Worm (Caenorhabditis elegans): ENCODE results near the gene C08H9.16.

C08H9.16 gene

DNA sequence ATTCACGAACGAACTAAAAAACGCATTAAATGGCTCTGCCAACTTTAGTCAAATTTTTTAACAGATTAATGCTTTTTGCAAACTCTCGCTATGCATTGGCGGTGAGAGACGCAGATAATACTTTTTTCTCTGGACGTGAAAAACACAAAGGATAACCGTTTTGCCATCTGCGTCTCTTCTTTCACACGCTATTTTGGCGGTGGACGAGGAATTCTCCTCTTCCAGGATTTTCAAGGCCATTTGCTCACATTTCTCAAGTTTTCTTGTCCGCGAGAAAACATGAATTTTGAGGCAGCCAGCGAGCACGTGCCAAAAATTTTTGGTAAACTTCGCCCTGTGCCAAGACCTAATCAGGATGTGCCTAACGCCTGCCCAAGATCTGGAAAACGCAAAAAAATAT is 38.4 kb downstream of the C08H9.16 start:
- TF ChIP-seq fkh-6 (tag; optimal IDR thresholded peaks at IDR 0.05) = no peak
- peak; percentile 27 for TF ChIP-seq tbx-7 (tag; optimal IDR thresholded peaks at IDR 0.05)
- peak; percentile 4 for TF ChIP-seq ceh-18 (tag; optimal IDR thresholded peaks at IDR 0.05)
- peak; percentile 40 for TF ChIP-seq ets-4 (tag; optimal IDR thresholded peaks at IDR 0.05)
- peak; percentile 55 for TF ChIP-seq C08G9.2 (tag; optimal IDR thresholded peaks at IDR 0.05)
- no peak for TF ChIP-seq pha-2 (tag; optimal IDR thresholded peaks at IDR 0.05)
- TF ChIP-seq ceh-31 (tag; optimal IDR thresholded peaks at IDR 0.05) = peak; percentile 67
- TF ChIP-seq nhr-11 (tag; optimal IDR thresholded peaks at IDR 0.05) = no peak
- TF ChIP-seq tbx-2 (tag; optimal IDR thresholded peaks at IDR 0.05) = peak; percentile 67
- peak; percentile 22 for TF ChIP-seq ceh-2 (tag; optimal IDR thresholded peaks at IDR 0.05)
- TF ChIP-seq ref-2 (tag; optimal IDR thresholded peaks at IDR 0.05) = peak; percentile 36

- TF ChIP-seq pag-3 (tag; optimal IDR thresholded peaks at IDR 0.05; ENCODE audit: borderline replicate concordance) = no peak
- peak; percentile 14 for TF ChIP-seq elt-2 (tag; optimal IDR thresholded peaks at IDR 0.05)
Measured at ce11 chrII:9931476-9931875, 38.9 kb downstream of the C08H9.16 start, which contains the start of gene pho-11. Gene pho-11, plus strand, starts transcription at chrII:9931849.

DNA sequence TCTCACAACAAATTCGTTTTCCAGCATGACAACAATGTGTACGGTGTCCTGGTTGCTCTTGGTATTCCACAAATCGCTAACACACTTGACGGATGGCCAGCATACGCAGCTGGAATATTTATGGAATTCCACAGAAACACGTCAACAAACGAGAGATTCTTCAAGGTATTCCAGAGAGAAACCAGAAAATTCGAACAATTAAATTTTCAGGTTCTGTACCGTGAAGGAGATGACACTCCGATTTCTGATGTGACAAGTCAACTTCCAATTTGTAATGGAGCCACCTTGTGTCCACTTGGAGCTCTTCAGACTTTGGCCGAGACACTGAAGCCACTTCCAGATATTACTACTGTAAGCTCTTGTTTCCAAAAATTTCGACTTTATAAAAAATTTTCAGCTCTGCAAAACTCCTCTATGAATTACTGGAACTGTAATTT is 41.4 kb downstream of the C08H9.16 start:
- no peak for TF ChIP-seq lim-6 (tag; optimal IDR thresholded peaks at IDR 0.05)
- TF ChIP-seq pqm-1 (tag; optimal IDR thresholded peaks at IDR 0.05) = no peak
- TF ChIP-seq hlh-6 (tag; optimal IDR thresholded peaks at IDR 0.05) = no peak
- no peak for TF ChIP-seq npax-4 (tag; optimal IDR thresholded peaks at IDR 0.05)
- TF ChIP-seq ztf-16 (tag; optimal IDR thresholded peaks at IDR 0.05) = no peak
- no peak for TF ChIP-seq unc-3 (GFP tag; conservative IDR thresholded peaks at IDR 0.05)
- TF ChIP-seq unc-3 (tag; optimal IDR thresholded peaks at IDR 0.05) = no peak
- TF ChIP-seq K02D7.2 (tag; optimal IDR thresholded peaks at IDR 0.05) = no peak
- TF ChIP-seq fax-1 (tag; optimal IDR thresholded peaks at IDR 0.05) = no peak
- TF ChIP-seq C08G9.2 (tag; optimal IDR thresholded peaks at IDR 0.05) = no peak
- TF ChIP-seq unc-55 (GFP tag; optimal IDR thresholded peaks at IDR 0.05) = no peak
- no peak for TF ChIP-seq hlh-30 (tag; optimal IDR thresholded peaks at IDR 0.05; ENCODE audit: insufficient read depth)
- no peak for TF ChIP-seq T23F11.4 (GFP tag; optimal IDR thresholded peaks at IDR 0.05)

DNA sequence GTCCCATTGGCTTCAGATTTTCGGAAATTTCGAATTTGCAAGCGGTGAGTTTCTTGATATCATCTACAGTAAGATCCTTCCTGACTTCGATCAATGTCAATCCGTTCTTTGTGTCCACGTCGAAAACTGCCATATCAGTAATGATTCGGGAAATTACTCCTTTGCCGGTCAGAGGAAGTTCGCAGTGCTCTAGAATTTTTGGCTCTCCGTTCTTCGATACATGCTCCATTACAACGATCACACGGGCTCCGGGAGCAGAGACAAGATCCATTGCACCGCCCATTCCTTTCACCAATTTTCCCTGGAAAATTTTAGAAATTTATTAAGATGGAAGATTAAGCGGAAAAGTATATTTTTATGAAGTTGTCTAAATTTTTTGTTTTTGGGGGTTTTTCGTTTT is 42.0 kb downstream of the C08H9.16 start:
- no peak for TF ChIP-seq rnt-1 (tag; optimal IDR thresholded peaks at IDR 0.05)
- TF ChIP-seq zip-5 (tag; optimal IDR thresholded peaks at IDR 0.05) = no peak
- TF ChIP-seq ceh-19 (GFP tag; optimal IDR thresholded peaks at IDR 0.05) = no peak
- TF ChIP-seq ttx-3 (tag; optimal IDR thresholded peaks at IDR 0.05) = no peak
- TF ChIP-seq nhr-232 (tag; optimal IDR thresholded peaks at IDR 0.05) = no peak
- no peak for TF ChIP-seq K02D7.2 (tag; optimal IDR thresholded peaks at IDR 0.05)
- TF ChIP-seq K09A11.1 (tag; optimal IDR thresholded peaks at IDR 0.05; ENCODE audit: insufficient read depth) = no peak
- TF ChIP-seq C08G9.2 (tag; optimal IDR thresholded peaks at IDR 0.05) = no peak
- TF ChIP-seq ref-2 (tag; optimal IDR thresholded peaks at IDR 0.05) = no peak
- TF ChIP-seq elt-2 (tag; optimal IDR thresholded peaks at IDR 0.05) = no peak
- no peak for TF ChIP-seq nhr-11 (tag; optimal IDR thresholded peaks at IDR 0.05)
- TF ChIP-seq mec-3 (tag; optimal IDR thresholded peaks at IDR 0.05; ENCODE audit: borderline replicate concordance) = no peak
- TF ChIP-seq F13H6.1 (tag; optimal IDR thresholded peaks at IDR 0.05) = no peak
- TF ChIP-seq gmeb-2 (tag; optimal IDR thresholded peaks at IDR 0.05) = no peak
- TF ChIP-seq ceh-24 (tag; optimal IDR thresholded peaks at IDR 0.05) = no peak

- TF ChIP-seq fax-1 (tag; optimal IDR thresholded peaks at IDR 0.05) (no peak), elt-2 (tag; optimal IDR thresholded peaks at IDR 0.05) (peak; percentile 61)
Measured at ce11 chrII:9935044-9935599, 42.5 kb downstream of the C08H9.16 start.

Measured in whole organism, late embryonic.